Fruit fly (Drosophila melanogaster) whole organism, embryonic: ENCODE data around the gene Pisd.

ENCODE experiments used
- Blimp-1 ChIP-seq: fragments of 200-800 bp; sonication (Bioruptor generic); optimal IDR thresholded peaks from 3 replicates; lab custom pipeline; 2018; ENCODE audit warnings: missing biosample characterization, missing genetic modification characterization, mild to moderate bottlenecking, moderate library complexity, missing genetic modification reagents
- CG10147 ChIP-seq: fragments of 200-800 bp; sonication (Bioruptor generic); optimal IDR thresholded peaks from 2 replicates; lab custom pipeline; 2019; ENCODE audit warnings: missing biosample characterization, mild to moderate bottlenecking, missing genetic modification characterization, moderate library complexity
- CG12155 ChIP-seq: fragments of 200-800 bp; sonication (Bioruptor generic); optimal IDR thresholded peaks from 3 replicates; lab custom pipeline; 2016; ENCODE audit warnings: missing biosample characterization, missing genetic modification characterization
- CG13424 ChIP-seq: fragments of 200-800 bp; sonication (Bioruptor generic); optimal IDR thresholded peaks from 2 replicates; lab custom pipeline; 2019; ENCODE audit warnings: missing biosample characterization, mild to moderate bottlenecking, missing genetic modification characterization, moderate library complexity
- CG14050 ChIP-seq: fragments of 200-800 bp; sonication (Bioruptor generic); IDR thresholded peaks from 3 replicates; pipeline ENCODE4 v1.3.6; 2022; ENCODE audit warnings: missing biosample characterization, missing genetic modification characterization
- CG15601 ChIP-seq: fragments of 200-800 bp; sonication (Bioruptor generic); optimal IDR thresholded peaks from 3 replicates; lab custom pipeline; 2019; ENCODE audit warnings: missing biosample characterization, mild to moderate bottlenecking, missing genetic modification characterization, moderate library complexity
- CG16779 ChIP-seq: fragments of 200-800 bp; sonication (Bioruptor generic); IDR thresholded peaks from 2 replicates; pipeline ENCODE4 v1.3.6; 2022; ENCODE audit warnings: missing biosample characterization, missing genetic modification characterization
- CG17385 ChIP-seq: fragments of 200-800 bp; sonication (Bioruptor generic); optimal IDR thresholded peaks from 3 replicates; lab custom pipeline; 2018; ENCODE audit warnings: missing biosample characterization, mild to moderate bottlenecking, missing genetic modification characterization
- CG17568 ChIP-seq: fragments of 200-800 bp; sonication (Bioruptor generic); optimal IDR thresholded peaks from 2 replicates; lab custom pipeline; 2018; ENCODE audit warnings: missing biosample characterization, mild to moderate bottlenecking, missing genetic modification characterization, moderate library complexity
- CG30403 ChIP-seq: fragments of 200-800 bp; sonication (Bioruptor generic); optimal IDR thresholded peaks from 3 replicates; lab custom pipeline; 2016; ENCODE audit warnings: missing biosample characterization, missing genetic modification characterization
- CG3281 ChIP-seq: fragments of 200-800 bp; sonication (Bioruptor generic); optimal IDR thresholded peaks from 3 replicates; lab custom pipeline; 2017; ENCODE audit warnings: missing biosample characterization, mild to moderate bottlenecking, missing genetic modification characterization
- CG34224 ChIP-seq: fragments of 200-800 bp; sonication (Bioruptor generic); IDR thresholded peaks from 3 replicates; pipeline ENCODE4 v1.3.6; 2022; ENCODE audit warnings: missing biosample characterization, missing genetic modification characterization; ENCODE audit not compliant: partially characterized antibody
- CG6175 ChIP-seq: fragments of 200-800 bp; sonication (Bioruptor generic); IDR thresholded peaks from 3 replicates; pipeline ENCODE4 v1.3.6; 2022; ENCODE audit warnings: missing biosample characterization, missing genetic modification characterization
- CG7556 ChIP-seq: fragments of 200-800 bp; sonication (Bioruptor generic); optimal IDR thresholded peaks from 2 replicates; lab custom pipeline; 2017; ENCODE audit warnings: missing biosample characterization, mild to moderate bottlenecking, missing genetic modification characterization
- CG7786 ChIP-seq: fragments of 200-800 bp; sonication (Bioruptor generic); optimal IDR thresholded peaks from 2 replicates; lab custom pipeline; 2016; ENCODE audit warnings: missing biosample characterization, missing genetic modification characterization
- CG8290 ChIP-seq, 3 experiments: fragments of 200-800 bp; sonication (Bioruptor generic); optimal IDR thresholded peaks; 2 replicates each; lab custom pipeline; 2016 to 2019; ENCODE audit warnings: missing biosample characterization in 3 of 3, missing genetic modification characterization in 3 of 3, mild to moderate bottlenecking in 2 of 3, moderate library complexity in 1 of 3
- Chrac-16 ChIP-seq: fragments of 200-800 bp; sonication (Bioruptor generic); optimal IDR thresholded peaks from 3 replicates; lab custom pipeline; 2016; ENCODE audit warnings: missing biosample characterization, missing genetic modification characterization
- Dfd ChIP-seq, 2 experiments: fragments of >200 bp; optimal IDR thresholded peaks; 2 replicates each; lab custom pipeline; 2017; ENCODE audit warnings: missing biosample characterization in 2 of 2, missing genetic modification characterization in 2 of 2
- Eip74EF ChIP-seq, 2 experiments: fragments of 200-800 bp in 1 of 2; fragments of >200 bp in 1 of 2; sonication (Bioruptor generic) in 1 of 2; optimal IDR thresholded peaks; 2 replicates each; lab custom pipeline; 2017 to 2019; ENCODE audit warnings: missing biosample characterization in 2 of 2, missing genetic modification characterization in 2 of 2, mild to moderate bottlenecking in 1 of 2, moderate library complexity in 1 of 2
- Fer1 ChIP-seq: fragments of 200-800 bp; sonication (Bioruptor generic); optimal IDR thresholded peaks from 2 replicates; lab custom pipeline; 2017; ENCODE audit warnings: missing biosample characterization, mild to moderate bottlenecking, missing genetic modification characterization
- Hand ChIP-seq: fragments of 200-800 bp; sonication (Bioruptor generic); optimal IDR thresholded peaks from 2 replicates; lab custom pipeline; 2017; ENCODE audit warnings: mild to moderate bottlenecking, missing biosample characterization, missing genetic modification reagents, missing genetic modification characterization
- Hr51 ChIP-seq, 2 experiments: fragments of 200-800 bp; sonication (Bioruptor generic); optimal IDR thresholded peaks; 2 replicates in 1 of 2; 3 replicates in 1 of 2; lab custom pipeline; 2016 to 2018; ENCODE audit warnings: missing biosample characterization in 2 of 2, missing genetic modification characterization in 2 of 2, mild to moderate bottlenecking in 1 of 2, moderate library complexity in 1 of 2
- Oaz ChIP-seq: fragments of 200-800 bp; sonication (Bioruptor generic); IDR thresholded peaks from 2 replicates; pipeline ENCODE4 v1.3.6; 2022; ENCODE audit warnings: missing biosample characterization, missing genetic modification characterization
- Opbp ChIP-seq: fragments of 200-800 bp; sonication (Bioruptor generic); IDR thresholded peaks from 3 replicates; pipeline ENCODE4 v1.3.6; 2022; ENCODE audit warnings: missing biosample characterization, missing genetic modification characterization; ENCODE audit not compliant: partially characterized antibody
- PHDP ChIP-seq: fragments of 200-800 bp; sonication (Bioruptor generic); optimal IDR thresholded peaks from 3 replicates; lab custom pipeline; 2018; ENCODE audit warnings: missing biosample characterization, mild to moderate bottlenecking, missing genetic modification characterization, moderate library complexity
- Pdp1 ChIP-seq, 2 experiments: fragments of 200-800 bp; sonication (Bioruptor generic); optimal IDR thresholded peaks; 3 replicates each; lab custom pipeline; 2016; ENCODE audit warnings: missing biosample characterization in 2 of 2, missing genetic modification characterization in 2 of 2, mild to moderate bottlenecking in 1 of 2, moderate library complexity in 1 of 2
- Sry-β ChIP-seq: fragments of 200-800 bp; sonication (Bioruptor generic); optimal IDR thresholded peaks from 2 replicates; lab custom pipeline; 2018; ENCODE audit warnings: missing biosample characterization, mild to moderate bottlenecking, missing genetic modification characterization, moderate library complexity
- Xbp1 ChIP-seq: fragments of 200-800 bp; sonication (Bioruptor generic); optimal IDR thresholded peaks from 3 replicates; lab custom pipeline; 2016; ENCODE audit warnings: missing biosample characterization, mild to moderate bottlenecking, missing genetic modification characterization
- bab2 ChIP-seq: fragments of 200-800 bp; sonication (Bioruptor generic); optimal IDR thresholded peaks from 2 replicates; lab custom pipeline; 2016; ENCODE audit warnings: missing biosample characterization, missing genetic modification characterization
- crc ChIP-seq: fragments of 200-800 bp; sonication (Bioruptor generic); optimal IDR thresholded peaks from 2 replicates; lab custom pipeline; 2016; ENCODE audit warnings: missing biosample characterization, missing genetic modification characterization
- crp ChIP-seq, 2 experiments: fragments of 200-800 bp; sonication (Bioruptor generic); optimal IDR thresholded peaks; 2 replicates in 1 of 2; 3 replicates in 1 of 2; lab custom pipeline; 2017; ENCODE audit warnings: missing biosample characterization in 2 of 2, missing genetic modification characterization in 2 of 2, mild to moderate bottlenecking in 1 of 2, moderate library complexity in 1 of 2
- dysf ChIP-seq: fragments of 200-800 bp; sonication (Bioruptor generic); IDR thresholded peaks from 3 replicates; pipeline ENCODE4 v1.3.6; 2022; ENCODE audit warnings: missing biosample characterization, missing genetic modification characterization
- eve ChIP-seq, 2 experiments: fragments of >200 bp; optimal IDR thresholded peaks; 2 replicates each; lab custom pipeline; 2017; ENCODE audit warnings: missing biosample characterization in 2 of 2, missing genetic modification characterization in 2 of 2
- fd102C ChIP-seq: fragments of 200-800 bp; sonication (Bioruptor generic); optimal IDR thresholded peaks from 2 replicates; lab custom pipeline; 2018; ENCODE audit warnings: missing biosample characterization, mild to moderate bottlenecking, missing genetic modification characterization, moderate library complexity
- gem ChIP-seq: fragments of 200-800 bp; sonication (Bioruptor generic); optimal IDR thresholded peaks from 2 replicates; lab custom pipeline; 2019; ENCODE audit warnings: missing biosample characterization, mild to moderate bottlenecking, missing genetic modification characterization, moderate library complexity
- h ChIP-seq: fragments of >200 bp; optimal IDR thresholded peaks from 2 replicates; lab custom pipeline; 2017
- hth ChIP-seq: fragments of >200 bp; optimal IDR thresholded peaks from 2 replicates; lab custom pipeline; 2017; ENCODE audit warnings: inconsistent platforms
- jumu ChIP-seq: fragments of 200-800 bp; sonication (Bioruptor generic); optimal IDR thresholded peaks from 3 replicates; lab custom pipeline; 2016; ENCODE audit warnings: missing biosample characterization, missing genetic modification characterization
- knrl ChIP-seq: fragments of 200-800 bp; sonication (Bioruptor generic); IDR thresholded peaks from 3 replicates; pipeline ENCODE4 v1.3.6; 2022; ENCODE audit warnings: missing biosample characterization, missing genetic modification characterization; ENCODE audit not compliant: partially characterized antibody
- mam ChIP-seq: fragments of 200-800 bp; sonication (Bioruptor generic); optimal IDR thresholded peaks from 3 replicates; lab custom pipeline; 2016; ENCODE audit warnings: missing biosample characterization, missing genetic modification characterization
- p53 ChIP-seq: fragments of 200-800 bp; sonication (Bioruptor generic); optimal IDR thresholded peaks from 2 replicates; lab custom pipeline; 2016; ENCODE audit warnings: missing biosample characterization, missing genetic modification characterization
- ro ChIP-seq: fragments of 200-800 bp; sonication (Bioruptor generic); IDR thresholded peaks from 2 replicates; pipeline ENCODE4 v1.3.6; 2022; ENCODE audit warnings: missing biosample characterization, missing genetic modification characterization
- row ChIP-seq: fragments of 200-800 bp; sonication (Bioruptor generic); IDR thresholded peaks from 3 replicates; pipeline ENCODE4 v1.3.6; 2022; ENCODE audit warnings: missing biosample characterization, missing genetic modification characterization
- run ChIP-seq: fragments of 200-800 bp; sonication (Bioruptor generic); optimal IDR thresholded peaks from 3 replicates; lab custom pipeline; 2018; ENCODE audit warnings: missing biosample characterization, mild to moderate bottlenecking, missing genetic modification characterization
- sens ChIP-seq: fragments of 200-800 bp; sonication (Bioruptor generic); peaks from one replicate; lab custom pipeline; 2016; ENCODE audit warnings: missing biosample characterization, missing genetic modification characterization
- sna ChIP-seq: fragments of 200-800 bp; sonication (Bioruptor generic); IDR thresholded peaks from 2 replicates; pipeline ENCODE4 v1.3.6; 2022; ENCODE audit warnings: missing biosample characterization, missing genetic modification characterization; ENCODE audit not compliant: partially characterized antibody
- toy ChIP-seq: fragments of 200-800 bp; sonication (Bioruptor generic); IDR thresholded peaks from 2 replicates; pipeline ENCODE4 v1.3.6; 2022; ENCODE audit warnings: missing biosample characterization, missing genetic modification characterization
- wdn ChIP-seq: fragments of 200-800 bp; sonication (Bioruptor generic); IDR thresholded peaks from 2 replicates; pipeline ENCODE4 v1.3.6; 2022; ENCODE audit warnings: missing biosample characterization, missing genetic modification characterization
- zen2 ChIP-seq: fragments of 200-800 bp; sonication (Bioruptor generic); IDR thresholded peaks from 3 replicates; pipeline ENCODE4 v1.3.6; 2022; ENCODE audit warnings: missing biosample characterization, missing genetic modification characterization; ENCODE audit not compliant: partially characterized antibody
- zfh1 ChIP-seq: fragments of 200-800 bp; sonication (Bioruptor generic); IDR thresholded peaks from 3 replicates; pipeline ENCODE4 v1.3.6; 2022; ENCODE audit warnings: missing biosample characterization, missing genetic modification characterization

The Pisd gene

DNA sequence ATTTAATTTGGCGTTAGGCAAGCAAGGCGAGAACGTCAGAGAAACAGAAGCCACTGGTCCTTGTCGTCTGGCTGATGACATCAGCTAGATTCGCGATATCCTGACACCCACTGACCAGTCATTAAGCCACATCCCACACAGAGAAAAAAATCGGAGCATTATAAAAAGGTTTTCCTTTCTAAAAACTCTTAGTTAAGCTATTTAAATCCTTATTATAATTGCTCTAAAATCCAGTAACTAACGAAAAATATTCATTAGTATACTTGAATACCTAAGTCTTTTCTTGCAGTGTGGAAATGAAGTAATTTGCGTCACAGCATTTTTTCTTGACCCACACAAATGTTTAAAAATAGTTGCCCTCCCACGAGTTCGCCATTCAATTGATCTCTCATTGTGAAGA, 18.2 kb downstream of the Pisd start (continued):
- TF ChIP-seq sna (GFP tag; lab: Robert Waterston, UW) (no peak), Chrac-16 (GFP tag; lab: Kevin White, UChicago) (peak; percentile 16), gem (peak; percentile 59), row (GFP tag; lab: Robert Waterston, UW) (peak; percentile 49; the same call in 2 of the 3 replicates), CG17385 (GFP tag; lab: Kevin White, UChicago) (peak; percentile 16), wdn (GFP tag; lab: Robert Waterston, UW) (0 out of 2 replicates have a peak, but pooled peaks have one; percentile 23), knrl (GFP tag; lab: Robert Waterston, UW) (no peak), CG10147 (no peak), ro (GFP tag; lab: Robert Waterston, UW) (no peak), Pdp1 (GFP tag; optimal IDR thresholded peaks at IDR 0.05; lab: Kevin White, UChicago) (no peak), Oaz (GFP tag; lab: Robert Waterston, UW) (no peak), sens (GFP tag; lab: Kevin White, UChicago) (peak; percentile 74), CG13424 (peak; percentile 44), hth (no peak), CG14050 (GFP tag; lab: Robert Waterston, UW) (peak; percentile 37; the same call in 1 of the 3 replicates), zfh1 (GFP tag; lab: Robert Waterston, UW) (no peak), Dfd (GFP tag; optimal IDR thresholded peaks at IDR 0.05; lab: Kevin White, UChicago) (no peak), CG30403 (peak; percentile 12), run (tag; lab: Kevin White, UChicago) (no peak), toy (GFP tag; lab: Robert Waterston, UW) (no peak), Xbp1 (GFP tag; lab: Kevin White, UChicago) (peak; percentile 23), jumu (GFP tag; lab: Kevin White, UChicago) (no peak), CG6175 (no peak), PHDP (tag; lab: Kevin White, UChicago) (peak; percentile 42), CG8290 (GFP tag; optimal IDR thresholded peaks at IDR 0.05; lab: Kevin White, UChicago) (no peak), CG8290 (tag; optimal IDR thresholded peaks at IDR 0.05; lab: Kevin White, UChicago) (no peak), fd102C (GFP tag; lab: Kevin White, UChicago) (no peak), crc (no peak), Eip74EF (GFP tag; optimal IDR thresholded peaks at IDR 0.05; lab: Kevin White, UChicago) (no peak), Opbp (no peak), Fer1 (peak; percentile 26), CG15601 (tag; lab: Kevin White, UChicago) (no peak), p53 (no peak), Sry-β (GFP tag; lab: Kevin White, UChicago) (no peak), h (lab: Kevin White, UChicago) (no peak), Blimp-1 (GFP tag; lab: Kevin White, UChicago) (no peak), dysf (GFP tag; lab: Robert Waterston, UW) (peak; percentile 36; the same call in 1 of the 3 replicates), Hr51 (GFP tag; optimal IDR thresholded peaks at IDR 0.05; lab: Kevin White, UChicago) (no peak), CG34224 (no peak), crp (GFP tag; optimal IDR thresholded peaks at IDR 0.05; lab: Kevin White, UChicago) (no peak), Hand (GFP tag; lab: Kevin White, UChicago) (peak; percentile 9), bab2 (peak; percentile 22), CG17568 (GFP tag; lab: Kevin White, UChicago) (no peak), CG12155 (GFP tag; lab: Kevin White, UChicago) (no peak), CG7786 (GFP tag; lab: Kevin White, UChicago) (no peak), eve (GFP tag; optimal IDR thresholded peaks at IDR 0.05; lab: Kevin White, UChicago) (peak in 1 of 2 experiments; percentile 26), zen2 (GFP tag; lab: Robert Waterston, UW) (no peak), CG3281 (GFP tag; lab: Kevin White, UChicago) (no peak), CG16779 (GFP tag; lab: Robert Waterston, UW) (no peak), mam (GFP tag; lab: Kevin White, UChicago) (peak; percentile 31), CG7556 (GFP tag; lab: Kevin White, UChicago) (no peak)
